Worm (Caenorhabditis elegans) whole organism, L2 larva: ENCODE measurements around the gene spn-4.

Experiments
- Y55F3AM.14 ChIP-seq: fragments of 200-800 bp; sonication (Bioruptor generic); optimal IDR thresholded peaks from 2 replicates; lab custom pipeline; 2018; ENCODE audit warnings: mild to moderate bottlenecking, missing genetic modification characterization, missing compliant biosample characterization
- aly-2 ChIP-seq: fragments of 150-350 bp; optimal IDR thresholded peaks from 2 replicates; lab custom pipeline; 2014; ENCODE audit warnings: missing biosample characterization, missing genetic modification characterization
- ama-1 ChIP-seq: fragments of 150-350 bp; optimal IDR thresholded peaks from 2 replicates; lab custom pipeline; 2018; ENCODE audit warnings: inconsistent platforms
- blmp-1 ChIP-seq: sonication (generic microtip); optimal IDR thresholded peaks from 2 replicates; lab custom pipeline; 2017; ENCODE audit warnings: missing genetic modification characterization, mild to moderate bottlenecking, missing compliant biosample characterization, antibody characterized with exemption, moderate library complexity; ENCODE audit not compliant: insufficient read depth
- ceh-16 ChIP-seq: fragments of 150-350 bp; optimal IDR thresholded peaks from 2 replicates; lab custom pipeline; 2014; ENCODE audit warnings: missing biosample characterization, missing genetic modification characterization
- ceh-82 ChIP-seq: fragments of 150-350 bp; optimal IDR thresholded peaks from 2 replicates; lab custom pipeline; 2014; ENCODE audit warnings: missing biosample characterization, missing genetic modification characterization
- crh-2 ChIP-seq: sonication (generic microtip); optimal IDR thresholded peaks from 2 replicates; lab custom pipeline; 2017; ENCODE audit warnings: missing biosample characterization, missing genetic modification characterization
- dmd-4 ChIP-seq: sonication (generic microtip); optimal IDR thresholded peaks from 2 replicates; lab custom pipeline; 2017; ENCODE audit warnings: missing biosample characterization, missing genetic modification characterization
- egl-27 ChIP-seq: sonication (generic microtip); optimal IDR thresholded peaks from 3 replicates; lab custom pipeline; 2017; ENCODE audit warnings: missing biosample characterization, missing genetic modification reagents, missing genetic modification characterization
- elt-1 ChIP-seq: fragments of 150-350 bp; optimal IDR thresholded peaks from 2 replicates; lab custom pipeline; 2014; ENCODE audit warnings: missing biosample characterization, missing genetic modification characterization
- elt-3 ChIP-seq: sonication (generic microtip); optimal IDR thresholded peaks from 2 replicates; lab custom pipeline; 2017; ENCODE audit warnings: missing biosample characterization, missing genetic modification characterization
- fos-1 ChIP-seq: fragments of 150-350 bp; optimal IDR thresholded peaks from 2 replicates; lab custom pipeline; 2014; ENCODE audit warnings: missing biosample characterization, missing genetic modification characterization
- gmeb-1 ChIP-seq: fragments of 150-350 bp; optimal IDR thresholded peaks from 2 replicates; lab custom pipeline; 2014; ENCODE audit warnings: missing biosample characterization, missing genetic modification characterization
- lin-11 ChIP-seq: fragments of 150-350 bp; sonication (generic microtip); optimal IDR thresholded peaks from 2 replicates; lab custom pipeline; 2014; ENCODE audit warnings: missing biosample characterization, missing genetic modification characterization, inconsistent platforms, mixed read lengths
- lin-13 ChIP-seq: fragments of 150-350 bp; optimal IDR thresholded peaks from 2 replicates; lab custom pipeline; 2014; ENCODE audit warnings: missing biosample characterization, missing genetic modification reagents, missing genetic modification characterization
- lin-39 ChIP-seq: fragments of 150-350 bp; optimal IDR thresholded peaks from 2 replicates; lab custom pipeline; 2014; ENCODE audit warnings: missing biosample characterization, missing genetic modification reagents, missing genetic modification characterization
- mbf-1 ChIP-seq: sonication (generic microtip); optimal IDR thresholded peaks from 2 replicates; lab custom pipeline; 2017; ENCODE audit warnings: missing biosample characterization, missing genetic modification characterization
- mdl-1 ChIP-seq, 2 experiments: fragments of 150-350 bp in 1 of 2; sonication (generic microtip) in 1 of 2; optimal IDR thresholded peaks; 2 replicates each; lab custom pipeline; 2017; ENCODE audit warnings: missing biosample characterization in 2 of 2, missing genetic modification characterization in 2 of 2
- nhr-10 ChIP-seq: sonication (generic microtip); optimal IDR thresholded peaks from 2 replicates; lab custom pipeline; 2017; ENCODE audit warnings: missing biosample characterization, missing genetic modification characterization
- nhr-11 ChIP-seq: fragments of 150-350 bp; optimal IDR thresholded peaks from 2 replicates; lab custom pipeline; 2014; ENCODE audit warnings: missing biosample characterization, missing genetic modification characterization
- nhr-12 ChIP-seq: fragments of 150-350 bp; optimal IDR thresholded peaks from 2 replicates; lab custom pipeline; 2014; ENCODE audit warnings: missing biosample characterization, missing genetic modification characterization
- nhr-129 ChIP-seq: fragments of 150-350 bp; optimal IDR thresholded peaks from 2 replicates; lab custom pipeline; 2014; ENCODE audit warnings: missing biosample characterization, missing genetic modification characterization
- nhr-21 ChIP-seq: fragments of 150-350 bp; optimal IDR thresholded peaks from 2 replicates; lab custom pipeline; 2014; ENCODE audit warnings: missing biosample characterization, missing genetic modification characterization
- nhr-23 ChIP-seq: fragments of 150-350 bp; optimal IDR thresholded peaks from 2 replicates; lab custom pipeline; 2014; ENCODE audit warnings: missing biosample characterization, missing genetic modification reagents, missing genetic modification characterization
- nhr-237 ChIP-seq: fragments of 150-350 bp; optimal IDR thresholded peaks from 2 replicates; lab custom pipeline; 2014; ENCODE audit warnings: missing biosample characterization, missing genetic modification characterization
- nhr-25 ChIP-seq: fragments of 150-350 bp; sonication (generic microtip); optimal IDR thresholded peaks from 3 replicates; lab custom pipeline; 2014; ENCODE audit warnings: missing biosample characterization, missing genetic modification characterization
- nhr-6 ChIP-seq: fragments of 150-350 bp; optimal IDR thresholded peaks from 2 replicates; lab custom pipeline; 2014; ENCODE audit warnings: missing biosample characterization, missing genetic modification characterization
- nhr-77 ChIP-seq: fragments of 150-350 bp; optimal IDR thresholded peaks from 2 replicates; lab custom pipeline; 2014; ENCODE audit warnings: missing biosample characterization, missing genetic modification characterization
- peb-1 ChIP-seq: fragments of 150-350 bp; optimal IDR thresholded peaks from 2 replicates; lab custom pipeline; 2014; ENCODE audit warnings: missing biosample characterization, missing genetic modification characterization
- sem-4 ChIP-seq: fragments of 150-350 bp; optimal IDR thresholded peaks from 2 replicates; lab custom pipeline; 2014; ENCODE audit warnings: missing biosample characterization, missing genetic modification reagents, missing genetic modification characterization
- skn-1 ChIP-seq: sonication (generic microtip); optimal IDR thresholded peaks from 2 replicates; lab custom pipeline; 2017; ENCODE audit warnings: missing biosample characterization, missing genetic modification characterization
- sma-3 ChIP-seq: sonication (generic microtip); optimal IDR thresholded peaks from 2 replicates; lab custom pipeline; 2016; ENCODE audit warnings: missing genetic modification reagents, missing genetic modification characterization, missing compliant biosample characterization
- sma-9 ChIP-seq, 2 experiments: fragments of 150-350 bp in 1 of 2; sonication (generic microtip) in 1 of 2; optimal IDR thresholded peaks; 2 replicates each; lab custom pipeline; 2014 to 2016; ENCODE audit warnings: missing genetic modification characterization in 2 of 2, mild to moderate bottlenecking in 1 of 2, missing biosample characterization in 1 of 2, missing compliant biosample characterization in 1 of 2, missing genetic modification reagents in 1 of 2, moderate library complexity in 1 of 2
- snpc-4 ChIP-seq: fragments of 150-350 bp; optimal IDR thresholded peaks from 2 replicates; lab custom pipeline; 2014; ENCODE audit warnings: missing biosample characterization, missing genetic modification characterization
- unc-62 ChIP-seq: fragments of 150-350 bp; optimal IDR thresholded peaks from 2 replicates; lab custom pipeline; 2014; ENCODE audit warnings: missing biosample characterization, missing genetic modification reagents, missing genetic modification characterization
- zag-1 ChIP-seq: fragments of 150-350 bp; optimal IDR thresholded peaks from 2 replicates; lab custom pipeline; 2014; ENCODE audit warnings: missing biosample characterization, missing genetic modification characterization
- ztf-1 ChIP-seq: fragments of 200-800 bp; sonication (Bioruptor generic); conservative IDR thresholded peaks from 2 replicates; pipeline ENCODE4 v1.3.6; 2022; ENCODE audit warnings: missing genetic modification characterization, missing compliant biosample characterization
- ztf-11 ChIP-seq: sonication (generic microtip); optimal IDR thresholded peaks from 2 replicates; lab custom pipeline; 2017; ENCODE audit warnings: missing biosample characterization, missing genetic modification characterization
- ztf-4 ChIP-seq: fragments of 150-350 bp; optimal IDR thresholded peaks from 2 replicates; lab custom pipeline; 2014; ENCODE audit warnings: missing biosample characterization, missing genetic modification characterization

spn-4 gene

DNA sequence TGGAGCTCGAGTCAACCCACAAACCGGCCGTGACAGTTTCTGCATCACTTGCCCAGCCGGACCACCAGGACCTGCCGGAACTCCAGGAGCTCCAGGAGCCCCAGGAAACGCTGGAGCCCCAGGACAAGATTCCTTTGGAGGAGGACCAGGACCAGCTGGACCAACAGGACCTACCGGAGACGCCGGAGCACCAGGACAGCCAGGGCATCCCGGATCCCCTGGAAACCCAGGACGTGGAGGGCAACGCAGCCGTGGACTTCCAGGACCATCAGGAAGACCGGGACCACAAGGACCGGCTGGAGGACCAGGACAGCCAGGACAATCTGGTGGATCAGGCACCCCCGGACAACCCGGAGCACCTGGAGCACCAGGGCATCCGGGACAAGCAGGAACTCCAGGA is 45.4 kb upstream of the spn-4 start:
- TF ChIP-seq nhr-21 (tag; lab: Kevin White, UChicago): no peak
- TF ChIP-seq lin-11 (tag; lab: Kevin White, UChicago): no peak
- no peak for TF ChIP-seq lin-39
- TF ChIP-seq sem-4: no peak
- no peak for TF ChIP-seq crh-2 (tag; lab: Kevin White, UChicago)
- TF ChIP-seq nhr-12: no peak
- no peak for TF ChIP-seq mbf-1 (tag; lab: Kevin White, UChicago)
- TF ChIP-seq aly-2 (tag; lab: Kevin White, UChicago): no peak
- no peak for TF ChIP-seq ztf-11 (tag; lab: Kevin White, UChicago)
- TF ChIP-seq nhr-23 (tag; lab: Kevin White, UChicago): no peak
- TF ChIP-seq ama-1 (lab: Kevin White, UChicago): no peak

DNA sequence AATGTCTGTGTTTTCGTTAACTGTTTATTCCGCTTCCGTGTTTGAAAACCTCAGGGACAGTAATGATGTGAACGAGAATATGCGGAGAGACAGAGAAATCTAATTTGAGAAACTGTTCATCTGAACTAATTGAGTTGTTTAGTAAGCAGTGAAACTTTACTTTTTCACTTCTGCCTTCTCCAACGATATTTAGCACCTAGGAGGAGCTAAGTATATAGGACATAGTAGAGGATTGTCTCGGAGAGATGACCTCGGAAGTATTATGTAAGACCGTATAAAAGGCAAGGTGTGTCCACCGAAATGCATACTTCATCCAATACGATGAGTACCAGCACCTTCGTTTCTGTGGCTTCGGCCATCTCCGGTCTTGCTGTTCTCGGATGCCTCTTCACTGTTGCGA is 44.7 kb upstream of the spn-4 start, which contains the start of gene col-141:
Gene col-141 (plus strand): TSS at position 301 of the 400 bp plus-strand sequence.
- TF ChIP-seq nhr-25 (tag; lab: Kevin White, UChicago): no peak
- TF ChIP-seq sma-3 (GFP tag; lab: Kevin White, UChicago): no peak
- no peak for TF ChIP-seq lin-11 (tag; lab: Kevin White, UChicago)
- TF ChIP-seq nhr-10 (tag; lab: Kevin White, UChicago): no peak
- no peak for TF ChIP-seq aly-2 (tag; lab: Kevin White, UChicago)
- no peak for TF ChIP-seq sma-9 (GFP tag; optimal IDR thresholded peaks at IDR 0.05; lab: Kevin White, UChicago)
- no peak for TF ChIP-seq sma-9 (tag; optimal IDR thresholded peaks at IDR 0.05; lab: Kevin White, UChicago)
- no peak for TF ChIP-seq elt-1 (tag; lab: Kevin White, UChicago)
- no peak for TF ChIP-seq zag-1 (tag; lab: Kevin White, UChicago)
- no peak for TF ChIP-seq egl-27 (tag; lab: Kevin White, UChicago)
- TF ChIP-seq nhr-77: no peak
- no peak for TF ChIP-seq nhr-6 (tag; lab: Kevin White, UChicago)

DNA sequence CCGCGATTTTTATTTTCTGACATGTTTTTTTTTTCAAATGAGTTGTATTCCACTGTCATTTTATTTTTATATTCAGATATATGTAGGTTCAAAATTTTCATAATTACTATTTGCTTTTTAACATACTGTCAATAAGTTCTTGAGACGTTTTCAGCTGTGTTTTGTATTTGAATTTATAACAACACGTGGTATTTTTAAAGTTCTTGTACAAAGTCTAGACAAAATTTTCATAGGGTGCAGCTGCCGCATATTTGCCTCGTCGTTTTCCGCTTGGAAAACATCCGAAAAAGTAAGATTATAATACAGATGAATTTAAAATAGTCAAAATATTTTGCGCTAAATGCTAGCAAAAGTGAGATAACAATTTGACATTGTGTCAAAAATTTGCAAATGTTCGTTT is 44.1 kb upstream of the spn-4 start, which contains the start of gene dmsr-15:
Gene dmsr-15 (minus strand): TSS at position 101 of the 400 bp plus-strand sequence.
- TF ChIP-seq ztf-1 (GFP tag; lab: Robert Waterston, UW): no peak

DNA sequence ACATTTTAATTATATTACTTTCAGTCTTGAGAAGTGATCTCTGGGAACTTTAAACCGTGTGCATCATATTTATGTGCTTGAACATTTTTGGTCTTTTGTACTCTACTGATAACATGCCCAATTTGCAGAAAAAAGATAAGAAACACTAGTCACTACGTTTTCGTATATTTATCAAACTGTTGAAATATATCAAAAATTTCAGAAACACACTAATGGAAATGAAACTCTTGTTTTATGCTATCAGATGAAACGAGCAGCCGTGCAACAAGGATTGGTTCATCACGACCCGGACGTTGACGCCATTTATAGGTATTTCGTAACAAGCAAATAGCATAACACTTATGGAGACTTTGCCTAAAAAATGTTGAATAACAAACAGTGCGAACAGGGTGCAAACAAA is 38.7 kb upstream of the spn-4 start:
- TF ChIP-seq sma-3 (GFP tag; lab: Kevin White, UChicago) (no peak), lin-13 (GFP tag; lab: Kevin White, UChicago) (no peak), ceh-82 (tag; lab: Kevin White, UChicago) (no peak), ceh-16 (tag; lab: Kevin White, UChicago) (no peak), nhr-23 (tag; lab: Kevin White, UChicago) (no peak), skn-1 (tag; lab: Kevin White, UChicago) (no peak), ztf-4 (tag; lab: Kevin White, UChicago) (no peak), gmeb-1 (tag; lab: Kevin White, UChicago) (no peak), egl-27 (tag; lab: Kevin White, UChicago) (no peak), blmp-1 (tag; lab: Kevin White, UChicago) (no peak), nhr-6 (tag; lab: Kevin White, UChicago) (no peak), sma-9 (GFP tag; optimal IDR thresholded peaks at IDR 0.05; lab: Kevin White, UChicago) (peak; percentile 68), sma-9 (tag; optimal IDR thresholded peaks at IDR 0.05; lab: Kevin White, UChicago) (no peak), mdl-1 (tag; optimal IDR thresholded peaks at IDR 0.05; lab: Kevin White, UChicago) (no peak), fos-1 (tag; lab: Kevin White, UChicago) (peak; percentile 97), nhr-11 (tag; lab: Kevin White, UChicago) (no peak), aly-2 (tag; lab: Kevin White, UChicago) (no peak), crh-2 (tag; lab: Kevin White, UChicago) (peak; percentile 47), unc-62 (GFP tag; lab: Kevin White, UChicago) (no peak), dmd-4 (no peak)
- TF ChIP-seq, all 48 proteins: peak for 3

DNA sequence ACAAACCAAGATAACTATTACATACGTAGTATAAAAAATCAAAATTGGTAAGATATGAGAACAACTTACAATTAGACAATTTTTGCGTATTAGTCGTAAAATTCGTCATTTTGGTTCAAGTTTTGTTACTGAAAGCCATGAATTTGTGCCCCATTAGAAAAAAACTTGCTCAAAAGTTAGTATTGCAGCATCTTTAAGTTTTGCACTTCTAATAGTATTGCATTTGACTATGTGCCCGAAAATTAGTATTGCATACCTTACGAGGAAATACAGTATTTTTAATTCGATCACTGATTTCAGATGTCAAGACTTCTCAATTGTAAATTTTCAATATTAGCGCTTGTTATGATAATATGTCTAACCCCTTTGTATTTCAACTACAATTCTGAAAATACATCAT is 36.8 kb upstream of the spn-4 start, which contains the start of gene T15B7.8:
Gene T15B7.8 (plus strand): TSS at position 301 of the 400 bp plus-strand sequence.
- TF ChIP-seq Y55F3AM.14 (no peak), egl-27 (tag; lab: Kevin White, UChicago) (no peak), unc-62 (GFP tag; lab: Kevin White, UChicago) (no peak), aly-2 (tag; lab: Kevin White, UChicago) (no peak), nhr-129 (tag; lab: Kevin White, UChicago) (no peak), sma-9 (GFP tag; optimal IDR thresholded peaks at IDR 0.05; lab: Kevin White, UChicago) (no peak), sma-9 (tag; optimal IDR thresholded peaks at IDR 0.05; lab: Kevin White, UChicago) (no peak), sem-4 (no peak), nhr-6 (tag; lab: Kevin White, UChicago) (no peak), snpc-4 (tag; lab: Kevin White, UChicago) (no peak), zag-1 (tag; lab: Kevin White, UChicago) (no peak), gmeb-1 (tag; lab: Kevin White, UChicago) (no peak), peb-1 (tag; lab: Kevin White, UChicago) (no peak), dmd-4 (no peak), lin-11 (tag; lab: Kevin White, UChicago) (no peak), nhr-10 (tag; lab: Kevin White, UChicago) (no peak), elt-1 (tag; lab: Kevin White, UChicago) (no peak), lin-39 (no peak), ztf-11 (tag; lab: Kevin White, UChicago) (no peak), elt-3 (no peak), nhr-237 (tag; lab: Kevin White, UChicago) (no peak)
